Worm (Caenorhabditis elegans): ENCODE measurements around the gene his-71.

- TF ChIP-seq ceh-9 (tag; optimal IDR thresholded peaks at IDR 0.05) (no peak), ztf-16 (tag; optimal IDR thresholded peaks at IDR 0.05) (no peak), pqm-1 (tag; optimal IDR thresholded peaks at IDR 0.05) (no peak), ama-1 (optimal IDR thresholded peaks at IDR 0.05) (no peak)
Observed at ce11 chrX:7994486-7994885, 12.6 kb upstream of the his-71 start.

All from whole organism, late embryonic.